Fruit fly (Drosophila melanogaster) whole organism, embryonic: ENCODE results near the gene CG9920.

Experiments
- B-H1 ChIP-seq: fragments of 200-800 bp; sonication (Bioruptor generic); IDR thresholded peaks from 3 replicates; pipeline ENCODE4 v1.3.6; 2022; ENCODE audit warnings: missing biosample characterization, missing genetic modification characterization
- CG10147 ChIP-seq: fragments of 200-800 bp; sonication (Bioruptor generic); optimal IDR thresholded peaks from 2 replicates; lab custom pipeline; 2019; ENCODE audit warnings: missing biosample characterization, mild to moderate bottlenecking, missing genetic modification characterization, moderate library complexity
- CG11085 ChIP-seq: fragments of 200-800 bp; sonication (Bioruptor generic); IDR thresholded peaks from 2 replicates; pipeline ENCODE4 v1.3.6; 2022; ENCODE audit warnings: missing biosample characterization, missing genetic modification characterization
- CG12769 ChIP-seq: fragments of 200-800 bp; sonication (Bioruptor generic); optimal IDR thresholded peaks from 2 replicates; lab custom pipeline; 2019; ENCODE audit warnings: missing biosample characterization, mild to moderate bottlenecking, missing genetic modification characterization, moderate library complexity
- CG13424 ChIP-seq: fragments of 200-800 bp; sonication (Bioruptor generic); optimal IDR thresholded peaks from 2 replicates; lab custom pipeline; 2019; ENCODE audit warnings: missing biosample characterization, mild to moderate bottlenecking, missing genetic modification characterization, moderate library complexity
- CG14965 ChIP-seq: fragments of 200-800 bp; sonication (Bioruptor generic); optimal IDR thresholded peaks from 2 replicates; lab custom pipeline; 2016; ENCODE audit warnings: missing biosample characterization, missing genetic modification characterization, borderline replicate concordance
- CG15696 ChIP-seq: fragments of 200-800 bp; sonication (Bioruptor generic); optimal IDR thresholded peaks from 2 replicates; lab custom pipeline; 2019; ENCODE audit warnings: missing biosample characterization, mild to moderate bottlenecking, missing genetic modification characterization, moderate library complexity
- CG17385 ChIP-seq: fragments of 200-800 bp; sonication (Bioruptor generic); optimal IDR thresholded peaks from 3 replicates; lab custom pipeline; 2018; ENCODE audit warnings: missing biosample characterization, mild to moderate bottlenecking, missing genetic modification characterization
- CG3995 ChIP-seq: fragments of 200-800 bp; sonication (Bioruptor generic); optimal IDR thresholded peaks from 3 replicates; lab custom pipeline; 2016; ENCODE audit warnings: missing biosample characterization, missing genetic modification characterization
- CG42726 ChIP-seq: fragments of 200-800 bp; sonication (Bioruptor generic); IDR thresholded peaks from 2 replicates; pipeline ENCODE4 v1.3.6; 2022; ENCODE audit warnings: missing biosample characterization, missing genetic modification characterization; ENCODE audit not compliant: partially characterized antibody
- CG4282 ChIP-seq: fragments of 200-800 bp; sonication (Bioruptor generic); optimal IDR thresholded peaks from 2 replicates; lab custom pipeline; 2016; ENCODE audit warnings: missing biosample characterization, missing genetic modification characterization
- CG4617 ChIP-seq: fragments of 200-800 bp; sonication (Bioruptor generic); optimal IDR thresholded peaks from 3 replicates; lab custom pipeline; 2016; ENCODE audit warnings: missing biosample characterization, missing genetic modification characterization, borderline replicate concordance
- CG5180 ChIP-seq: fragments of 200-800 bp; sonication (Bioruptor generic); optimal IDR thresholded peaks from 3 replicates; lab custom pipeline; 2017; ENCODE audit warnings: missing biosample characterization, missing genetic modification characterization, mild to moderate bottlenecking, moderate library complexity, missing genetic modification reagents
- CG5953 ChIP-seq: fragments of 200-800 bp; sonication (Bioruptor generic); IDR thresholded peaks from 2 replicates; pipeline ENCODE4 v1.3.6; 2022; ENCODE audit warnings: missing biosample characterization, missing genetic modification characterization
- CG6272 ChIP-seq: fragments of 200-800 bp; sonication (Bioruptor generic); IDR thresholded peaks from 2 replicates; pipeline ENCODE4 v1.3.6; 2022; ENCODE audit warnings: missing biosample characterization, missing genetic modification characterization
- CG7357 ChIP-seq: fragments of 200-800 bp; sonication (Bioruptor generic); IDR thresholded peaks from 3 replicates; pipeline ENCODE4 v1.3.6; 2022; ENCODE audit warnings: missing biosample characterization, missing genetic modification characterization
- CG8359 ChIP-seq: fragments of 200-800 bp; sonication (Bioruptor generic); optimal IDR thresholded peaks from 2 replicates; lab custom pipeline; 2017; ENCODE audit warnings: missing biosample characterization, mild to moderate bottlenecking, missing genetic modification characterization, borderline replicate concordance
- CG8944 ChIP-seq: fragments of 200-800 bp; sonication (Bioruptor generic); optimal IDR thresholded peaks from 3 replicates; lab custom pipeline; 2016; ENCODE audit warnings: missing biosample characterization, missing genetic modification characterization
- CG9609 ChIP-seq: fragments of 200-800 bp; sonication (Bioruptor generic); optimal IDR thresholded peaks from 3 replicates; lab custom pipeline; 2016; ENCODE audit warnings: missing biosample characterization, missing genetic modification characterization
- CrebB ChIP-seq: fragments of 200-800 bp; sonication (Bioruptor generic); optimal IDR thresholded peaks from 3 replicates; lab custom pipeline; 2018; ENCODE audit warnings: missing biosample characterization, mild to moderate bottlenecking, missing genetic modification characterization
- Dbx ChIP-seq: fragments of 200-800 bp; sonication (Bioruptor generic); IDR thresholded peaks from 3 replicates; pipeline ENCODE4 v1.3.6; 2022; ENCODE audit warnings: missing biosample characterization, missing genetic modification characterization
- Elba2 ChIP-seq: fragments of 200-800 bp; sonication (Bioruptor generic); optimal IDR thresholded peaks from 3 replicates; lab custom pipeline; 2016; ENCODE audit warnings: missing biosample characterization, missing genetic modification characterization
- Ets97D ChIP-seq: fragments of 200-800 bp; sonication (Bioruptor generic); optimal IDR thresholded peaks from 3 replicates; lab custom pipeline; 2016; ENCODE audit warnings: missing biosample characterization, missing genetic modification characterization
- H2.0 ChIP-seq: fragments of 200-800 bp; sonication (Bioruptor generic); IDR thresholded peaks from 2 replicates; pipeline ENCODE4 v1.3.6; 2022; ENCODE audit warnings: missing biosample characterization, missing genetic modification characterization
- Hr51 ChIP-seq, 2 experiments: fragments of 200-800 bp; sonication (Bioruptor generic); optimal IDR thresholded peaks; 2 replicates in 1 of 2; 3 replicates in 1 of 2; lab custom pipeline; 2016 to 2018; ENCODE audit warnings: missing biosample characterization in 2 of 2, missing genetic modification characterization in 2 of 2, mild to moderate bottlenecking in 1 of 2, moderate library complexity in 1 of 2
- Lhr ChIP-seq: fragments of 200-800 bp; sonication (Bioruptor generic); optimal IDR thresholded peaks from 3 replicates; lab custom pipeline; 2017; ENCODE audit warnings: mild to moderate bottlenecking, missing biosample characterization, missing genetic modification reagents, missing genetic modification characterization
- Nf-YC ChIP-seq: fragments of 200-800 bp; optimal IDR thresholded peaks from 3 replicates; lab custom pipeline; 2019; ENCODE audit warnings: missing biosample characterization, mild to moderate bottlenecking, missing genetic modification characterization, moderate library complexity
- Opbp ChIP-seq: fragments of 200-800 bp; sonication (Bioruptor generic); IDR thresholded peaks from 3 replicates; pipeline ENCODE4 v1.3.6; 2022; ENCODE audit warnings: missing biosample characterization, missing genetic modification characterization; ENCODE audit not compliant: partially characterized antibody
- PHDP ChIP-seq: fragments of 200-800 bp; sonication (Bioruptor generic); optimal IDR thresholded peaks from 3 replicates; lab custom pipeline; 2018; ENCODE audit warnings: missing biosample characterization, mild to moderate bottlenecking, missing genetic modification characterization, moderate library complexity
- Ravus ChIP-seq: fragments of 200-800 bp; sonication (Bioruptor generic); IDR thresholded peaks from 2 replicates; pipeline ENCODE4 v1.3.6; 2022; ENCODE audit warnings: missing biosample characterization, missing genetic modification characterization
- ems ChIP-seq: fragments of 200-800 bp; sonication (Bioruptor generic); optimal IDR thresholded peaks from 3 replicates; lab custom pipeline; 2016; ENCODE audit warnings: missing biosample characterization, missing genetic modification characterization
- fd96Cb ChIP-seq: fragments of 200-800 bp; sonication (Bioruptor generic); optimal IDR thresholded peaks from 2 replicates; lab custom pipeline; 2018; ENCODE audit warnings: missing biosample characterization, mild to moderate bottlenecking, missing genetic modification characterization, moderate library complexity
- gcm ChIP-seq: fragments of 200-800 bp; sonication (Bioruptor generic); optimal IDR thresholded peaks from 2 replicates; lab custom pipeline; 2019; ENCODE audit warnings: missing biosample characterization, mild to moderate bottlenecking, missing genetic modification characterization, moderate library complexity
- gt ChIP-seq: fragments of 200-800 bp; sonication (Bioruptor generic); IDR thresholded peaks from 2 replicates; pipeline ENCODE4 v1.3.6; 2022; ENCODE audit warnings: missing biosample characterization, missing genetic modification characterization
- ind ChIP-seq: fragments of 200-800 bp; sonication (Bioruptor generic); optimal IDR thresholded peaks from 3 replicates; lab custom pipeline; 2016; ENCODE audit warnings: missing biosample characterization, missing genetic modification characterization
- lov ChIP-seq, 2 experiments: fragments of 200-800 bp in 1 of 2; fragments of >200 bp in 1 of 2; sonication (Bioruptor generic) in 1 of 2; IDR thresholded peaks in 1 of 2; optimal IDR thresholded peaks in 1 of 2; 2 replicates in 1 of 2; 3 replicates in 1 of 2; pipeline versions ENCODE4 v1.3.6 to Lab custom; 2017 to 2022; ENCODE audit warnings: missing biosample characterization in 1 of 2, missing genetic modification characterization in 1 of 2
- mirr ChIP-seq: fragments of 200-800 bp; sonication (Bioruptor generic); optimal IDR thresholded peaks from 3 replicates; lab custom pipeline; 2018; ENCODE audit warnings: missing biosample characterization, mild to moderate bottlenecking, missing genetic modification characterization
- p53 ChIP-seq: fragments of 200-800 bp; sonication (Bioruptor generic); optimal IDR thresholded peaks from 2 replicates; lab custom pipeline; 2016; ENCODE audit warnings: missing biosample characterization, missing genetic modification characterization
- pros ChIP-seq: fragments of 200-800 bp; sonication (Bioruptor generic); optimal IDR thresholded peaks from 3 replicates; lab custom pipeline; 2019; ENCODE audit warnings: missing biosample characterization, mild to moderate bottlenecking, missing genetic modification characterization, moderate library complexity
- repo ChIP-seq: fragments of 200-800 bp; sonication (Bioruptor generic); optimal IDR thresholded peaks from 2 replicates; lab custom pipeline; 2016; ENCODE audit warnings: missing biosample characterization, missing genetic modification characterization
- rib ChIP-seq: fragments of 200-800 bp; sonication (Bioruptor generic); IDR thresholded peaks from 2 replicates; pipeline ENCODE4 v1.3.6; 2022; ENCODE audit warnings: missing biosample characterization, missing genetic modification characterization
- sc ChIP-seq, 3 experiments: fragments of >200 bp in 2 of 3; fragments of 200-800 bp in 1 of 3; sonication (Bioruptor generic) in 1 of 3; optimal IDR thresholded peaks; 2 replicates in 2 of 3; 3 replicates in 1 of 3; lab custom pipeline; 2017; ENCODE audit warnings: mild to moderate bottlenecking in 1 of 3, missing biosample characterization in 1 of 3, missing genetic modification characterization in 1 of 3, missing genetic modification reagents in 1 of 3
- sim ChIP-seq: fragments of 200-800 bp; sonication (Bioruptor generic); IDR thresholded peaks from 2 replicates; pipeline ENCODE4 v1.3.6; 2022; ENCODE audit warnings: missing biosample characterization, missing genetic modification characterization
- slbo ChIP-seq: fragments of 200-800 bp; sonication (Bioruptor generic); IDR thresholded peaks from 2 replicates; pipeline ENCODE4 v1.3.6; 2022; ENCODE audit warnings: missing biosample characterization, missing genetic modification characterization
- tin ChIP-seq: fragments of 200-800 bp; sonication (Bioruptor generic); optimal IDR thresholded peaks from 3 replicates; lab custom pipeline; 2016; ENCODE audit warnings: missing biosample characterization, missing genetic modification characterization
- wor ChIP-seq: fragments of 200-800 bp; sonication (Bioruptor generic); IDR thresholded peaks from 2 replicates; pipeline ENCODE4 v1.3.6; 2022; ENCODE audit warnings: missing biosample characterization, missing genetic modification characterization
- zf30C ChIP-seq: fragments of 200-800 bp; sonication (Bioruptor generic); optimal IDR thresholded peaks from 3 replicates; lab custom pipeline; 2018; ENCODE audit warnings: missing biosample characterization, mild to moderate bottlenecking, missing genetic modification characterization

CG9920 gene

dm6 chr3R:14056320-14057053, 41.4 kb downstream of the CG9920 start, which contains the start of gene foxo (continued):
- no peak for TF ChIP-seq CG11085
- TF ChIP-seq CG6272 (GFP tag; lab: Robert Waterston, UW), result no peak
- TF ChIP-seq CG13424 (tag; lab: Kevin White, UChicago), result peak; percentile 88
- peak; percentile 72 for TF ChIP-seq rib (GFP tag; lab: Robert Waterston, UW)
- no peak for TF ChIP-seq Opbp (GFP tag; lab: Robert Waterston, UW)
- peak; percentile 41 for TF ChIP-seq CG15696 (tag; lab: Kevin White, UChicago)
- peak; percentile 77 for TF ChIP-seq CG5180 (GFP tag; lab: Kevin White, UChicago)
- TF ChIP-seq mirr (GFP tag; lab: Kevin White, UChicago), result peak; percentile 49
- no peak for TF ChIP-seq zf30C (GFP tag; lab: Kevin White, UChicago)
- peak; percentile 81 for TF ChIP-seq fd96Cb (tag; lab: Kevin White, UChicago)
- TF ChIP-seq PHDP (tag; lab: Kevin White, UChicago), result peak; percentile 88
- 0 out of 3 replicates have a peak, but pooled peaks have one; percentile 14 for TF ChIP-seq CG7357
- no peak for TF ChIP-seq Elba2 (GFP tag; lab: Kevin White, UChicago)
- TF ChIP-seq Nf-YC (tag; lab: Kevin White, UChicago), result peak; percentile 85
- 0 out of 2 replicates have a peak, but pooled peaks have one; percentile 42 for TF ChIP-seq CG5953 (GFP tag; lab: Robert Waterston, UW)
- peak; percentile 47 for TF ChIP-seq CG12769 (tag; lab: Kevin White, UChicago)
- no peak for TF ChIP-seq gt (GFP tag; lab: Robert Waterston, UW)
- no peak; the same call in 1 of the 3 replicates for TF ChIP-seq Dbx (GFP tag; lab: Robert Waterston, UW)
- peak; percentile 70 for TF ChIP-seq ind (GFP tag; lab: Kevin White, UChicago)
- TF ChIP-seq p53, result no peak
- TF ChIP-seq tin (GFP tag; lab: Kevin White, UChicago), result peak; percentile 46
- TF ChIP-seq slbo (GFP tag; lab: Robert Waterston, UW), result peak; percentile 53
- TF ChIP-seq CG4617 (GFP tag; lab: Kevin White, UChicago), result no peak
- no peak for TF ChIP-seq CG42726
- TF ChIP-seq CG9609, result peak; percentile 17
- TF ChIP-seq CG4282, result no peak
- no peak for TF ChIP-seq lov (optimal IDR thresholded peaks at IDR 0.05; lab: Kevin White, UChicago)
- TF ChIP-seq lov (GFP tag; IDR thresholded peaks at IDR 0.05; lab: Robert Waterston, UW), result no peak
- TF ChIP-seq CG3995 (GFP tag; lab: Kevin White, UChicago), result no peak
- TF ChIP-seq sc (optimal IDR thresholded peaks at IDR 0.05; lab: Kevin White, UChicago), result no peak
- TF ChIP-seq sc (GFP tag; optimal IDR thresholded peaks at IDR 0.05; lab: Kevin White, UChicago), result peak; percentile 59
- TF ChIP-seq pros (GFP tag; lab: Kevin White, UChicago), result no peak
- TF ChIP-seq CrebB (tag; lab: Kevin White, UChicago), result peak; percentile 10
- TF ChIP-seq B-H1 (GFP tag; lab: Robert Waterston, UW), result no peak
- TF ChIP-seq Lhr, result peak; percentile 17
- TF ChIP-seq CG8359 (GFP tag; lab: Kevin White, UChicago), result peak; percentile 53
- TF ChIP-seq Hr51 (GFP tag; optimal IDR thresholded peaks at IDR 0.05; lab: Kevin White, UChicago), result peak in 1 of 2 experiments; percentile 94
- TF ChIP-seq Ravus, result no peak; the same call in 1 of the 2 replicates
- TF ChIP-seq gcm (GFP tag; lab: Kevin White, UChicago), result peak; percentile 83
- TF ChIP-seq Ets97D, result no peak
- 0 out of 2 replicates have a peak, but pooled peaks have one; percentile 21 for TF ChIP-seq H2.0 (GFP tag; lab: Robert Waterston, UW)
- TF ChIP-seq ems (GFP tag; lab: Kevin White, UChicago), result no peak
- TF ChIP-seq CG17385 (GFP tag; lab: Kevin White, UChicago), result peak; percentile 86
- no peak for TF ChIP-seq repo
- TF ChIP-seq CG10147, result peak; percentile 92
- TF ChIP-seq wor (GFP tag; lab: Robert Waterston, UW), result 0 out of 2 replicates have a peak, but pooled peaks have one; percentile 14
- TF ChIP-seq sim, result no peak
- no peak for TF ChIP-seq CG14965 (GFP tag; lab: Kevin White, UChicago)
- TF ChIP-seq CG8944, result no peak
